Fruit fly (Drosophila melanogaster) whole organism, embryonic: Measurements from ENCODE around the gene wam.

Experiments used
- Antp ChIP-seq: fragments of 200-800 bp; sonication (Bioruptor generic); optimal IDR thresholded peaks from 3 replicates; lab custom pipeline; 2016; ENCODE audit warnings: missing biosample characterization, missing genetic modification characterization
- Blimp-1 ChIP-seq: fragments of 200-800 bp; sonication (Bioruptor generic); optimal IDR thresholded peaks from 3 replicates; lab custom pipeline; 2018; ENCODE audit warnings: missing biosample characterization, missing genetic modification characterization, mild to moderate bottlenecking, moderate library complexity, missing genetic modification reagents
- CG10274 ChIP-seq: fragments of 200-800 bp; sonication (Bioruptor generic); optimal IDR thresholded peaks from 3 replicates; lab custom pipeline; 2017; ENCODE audit warnings: missing biosample characterization, mild to moderate bottlenecking, missing genetic modification characterization
- CG10543 ChIP-seq: fragments of 200-800 bp; sonication (Bioruptor generic); optimal IDR thresholded peaks from 3 replicates; lab custom pipeline; 2017; ENCODE audit warnings: missing biosample characterization, mild to moderate bottlenecking, missing genetic modification characterization, moderate library complexity
- CG11398 ChIP-seq: fragments of 200-800 bp; sonication (Bioruptor generic); optimal IDR thresholded peaks from 2 replicates; lab custom pipeline; 2016; ENCODE audit warnings: missing biosample characterization, missing genetic modification characterization
- CG12071 ChIP-seq: fragments of 200-800 bp; sonication (Bioruptor generic); optimal IDR thresholded peaks from 3 replicates; lab custom pipeline; 2018; ENCODE audit warnings: missing biosample characterization, mild to moderate bottlenecking, missing genetic modification characterization
- CG15011 ChIP-seq: fragments of 200-800 bp; sonication (Bioruptor generic); optimal IDR thresholded peaks from 3 replicates; lab custom pipeline; 2018; ENCODE audit warnings: missing biosample characterization, mild to moderate bottlenecking, missing genetic modification characterization
- CG2199 ChIP-seq: fragments of 200-800 bp; sonication (Bioruptor generic); IDR thresholded peaks from 3 replicates; pipeline ENCODE4 v1.3.6; 2022; ENCODE audit warnings: missing biosample characterization, missing genetic modification characterization
- CG2202 ChIP-seq: fragments of 200-800 bp; sonication (Bioruptor generic); optimal IDR thresholded peaks from 2 replicates; lab custom pipeline; 2018; ENCODE audit warnings: missing biosample characterization, mild to moderate bottlenecking, missing genetic modification characterization
- CG32532 ChIP-seq: fragments of 200-800 bp; sonication (Bioruptor generic); IDR thresholded peaks from 2 replicates; pipeline ENCODE4 v1.3.6; 2022; ENCODE audit warnings: missing biosample characterization, missing genetic modification characterization
- CG32767 ChIP-seq: fragments of 200-800 bp; sonication (Bioruptor generic); IDR thresholded peaks from 2 replicates; pipeline ENCODE4 v1.3.6; 2022; ENCODE audit warnings: missing biosample characterization, missing genetic modification characterization
- CG3407 ChIP-seq: fragments of 200-800 bp; sonication (Bioruptor generic); optimal IDR thresholded peaks from 2 replicates; lab custom pipeline; 2018; ENCODE audit warnings: missing biosample characterization, mild to moderate bottlenecking, missing genetic modification characterization
- CG3726 ChIP-seq: fragments of 200-800 bp; sonication (Bioruptor generic); IDR thresholded peaks from 3 replicates; pipeline ENCODE4, ENCODE4 v1.3.6; 2022; ENCODE audit warnings: missing biosample characterization, missing genetic modification characterization
- CG4360 ChIP-seq: fragments of 200-800 bp; sonication (Bioruptor generic); IDR thresholded peaks from 2 replicates; pipeline ENCODE4 v1.3.6; 2022; ENCODE audit warnings: missing biosample characterization, missing genetic modification characterization
- CG4707 ChIP-seq: fragments of 200-800 bp; sonication (Bioruptor generic); optimal IDR thresholded peaks from 2 replicates; lab custom pipeline; 2018; ENCODE audit warnings: missing biosample characterization, mild to moderate bottlenecking, missing genetic modification characterization, moderate library complexity
- CG4820 ChIP-seq: fragments of 200-800 bp; sonication (Bioruptor generic); optimal IDR thresholded peaks from 3 replicates; lab custom pipeline; 2016; ENCODE audit warnings: missing biosample characterization, missing genetic modification characterization
- CG6254 ChIP-seq: fragments of 200-800 bp; sonication (Bioruptor generic); optimal IDR thresholded peaks from 3 replicates; lab custom pipeline; 2017; ENCODE audit warnings: mild to moderate bottlenecking, missing biosample characterization, missing genetic modification reagents, missing genetic modification characterization
- CG6683 ChIP-seq: fragments of 200-800 bp; sonication (Bioruptor generic); optimal IDR thresholded peaks from 2 replicates; lab custom pipeline; 2017; ENCODE audit warnings: missing biosample characterization, mild to moderate bottlenecking, missing genetic modification characterization, missing genetic modification reagents
- CG7357 ChIP-seq: fragments of 200-800 bp; sonication (Bioruptor generic); IDR thresholded peaks from 3 replicates; pipeline ENCODE4 v1.3.6; 2022; ENCODE audit warnings: missing biosample characterization, missing genetic modification characterization
- CG9797 ChIP-seq: fragments of 200-800 bp; sonication (Bioruptor generic); optimal IDR thresholded peaks from 3 replicates; lab custom pipeline; 2018; ENCODE audit warnings: missing biosample characterization, mild to moderate bottlenecking, missing genetic modification characterization
- Dref ChIP-seq: fragments of 200-800 bp; sonication (Bioruptor generic); IDR thresholded peaks from 2 replicates; pipeline ENCODE4 v1.3.6; 2022; ENCODE audit warnings: missing biosample characterization, missing genetic modification characterization
- Gug ChIP-seq: fragments of 200-800 bp; sonication (Bioruptor generic); IDR thresholded peaks from 4 replicates; pipeline ENCODE4 v1.3.6; 2022; ENCODE audit warnings: missing biosample characterization, missing genetic modification characterization
- HLH4C ChIP-seq: fragments of 200-800 bp; sonication (Bioruptor generic); IDR thresholded peaks from 3 replicates; pipeline ENCODE4 v1.3.6; 2022; ENCODE audit warnings: missing biosample characterization, missing genetic modification characterization; ENCODE audit not compliant: partially characterized antibody
- Mrtf ChIP-seq: fragments of 200-800 bp; sonication (Bioruptor generic); IDR thresholded peaks from 3 replicates; pipeline ENCODE4 v1.3.6; 2022; ENCODE audit warnings: missing biosample characterization, missing genetic modification characterization
- Nf-YC ChIP-seq: fragments of 200-800 bp; optimal IDR thresholded peaks from 3 replicates; lab custom pipeline; 2019; ENCODE audit warnings: missing biosample characterization, mild to moderate bottlenecking, missing genetic modification characterization, moderate library complexity
- Six4 ChIP-seq: fragments of 200-800 bp; sonication (Bioruptor generic); optimal IDR thresholded peaks from 2 replicates; lab custom pipeline; 2016; ENCODE audit warnings: missing biosample characterization, missing genetic modification characterization
- Sox102F ChIP-seq: fragments of 200-800 bp; sonication (Bioruptor generic); optimal IDR thresholded peaks from 2 replicates; lab custom pipeline; 2018; ENCODE audit warnings: missing biosample characterization, mild to moderate bottlenecking, missing genetic modification characterization, moderate library complexity
- aop ChIP-seq: fragments of 200-800 bp; sonication (Bioruptor generic); IDR thresholded peaks from 2 replicates; pipeline ENCODE4 v1.3.6; 2022; ENCODE audit warnings: missing biosample characterization, missing genetic modification characterization
- chn ChIP-seq: fragments of 200-800 bp; sonication (Bioruptor generic); optimal IDR thresholded peaks from 2 replicates; lab custom pipeline; 2016; ENCODE audit warnings: missing biosample characterization, missing genetic modification characterization
- dm ChIP-seq: fragments of 200-800 bp; sonication (Bioruptor generic); optimal IDR thresholded peaks from 3 replicates; lab custom pipeline; 2016; ENCODE audit warnings: missing biosample characterization, missing genetic modification characterization
- ewg ChIP-seq: fragments of 200-800 bp; sonication (Bioruptor generic); optimal IDR thresholded peaks from 3 replicates; lab custom pipeline; 2017; ENCODE audit warnings: mild to moderate bottlenecking, missing biosample characterization, missing genetic modification reagents, missing genetic modification characterization
- gce ChIP-seq: fragments of 200-800 bp; sonication (Bioruptor generic); IDR thresholded peaks from 3 replicates; pipeline ENCODE4 v1.3.6; 2022; ENCODE audit warnings: missing biosample characterization, missing genetic modification characterization
- grau ChIP-seq: fragments of 200-800 bp; optimal IDR thresholded peaks from 3 replicates; lab custom pipeline; 2019; ENCODE audit warnings: missing biosample characterization, mild to moderate bottlenecking, missing genetic modification characterization, moderate library complexity
- h ChIP-seq: fragments of >200 bp; optimal IDR thresholded peaks from 2 replicates; lab custom pipeline; 2017
- insv ChIP-seq, 2 experiments: fragments of 200-800 bp; sonication (Bioruptor generic); optimal IDR thresholded peaks; 3 replicates each; lab custom pipeline; 2016 to 2018; ENCODE audit warnings: missing biosample characterization in 2 of 2, missing genetic modification characterization in 2 of 2
- kah ChIP-seq: fragments of 200-800 bp; sonication (Bioruptor generic); optimal IDR thresholded peaks from 2 replicates; lab custom pipeline; 2018; ENCODE audit warnings: missing biosample characterization, mild to moderate bottlenecking, missing genetic modification characterization
- lola ChIP-seq, 3 experiments: fragments of >200 bp in 2 of 3; fragments of 200-800 bp in 1 of 3; sonication (Bioruptor generic) in 1 of 3; optimal IDR thresholded peaks; 2 replicates each; lab custom pipeline; 2017 to 2019; ENCODE audit warnings: missing biosample characterization in 3 of 3, missing genetic modification characterization in 3 of 3, mild to moderate bottlenecking in 1 of 3, moderate library complexity in 1 of 3
- nom ChIP-seq: fragments of 200-800 bp; sonication (Bioruptor generic); optimal IDR thresholded peaks from 2 replicates; lab custom pipeline; 2017; ENCODE audit warnings: missing biosample characterization, missing genetic modification characterization, mild to moderate bottlenecking, moderate library complexity, missing genetic modification reagents
- oc ChIP-seq: fragments of 200-800 bp; sonication (Bioruptor generic); optimal IDR thresholded peaks from 2 replicates; lab custom pipeline; 2018; ENCODE audit warnings: missing biosample characterization, mild to moderate bottlenecking, missing genetic modification characterization, moderate library complexity
- pzg ChIP-seq: fragments of 200-800 bp; sonication (Bioruptor generic); optimal IDR thresholded peaks from 3 replicates; lab custom pipeline; 2018; ENCODE audit warnings: missing biosample characterization, mild to moderate bottlenecking, missing genetic modification characterization, moderate library complexity
- sd ChIP-seq: fragments of 200-800 bp; sonication (Bioruptor generic); optimal IDR thresholded peaks from 3 replicates; lab custom pipeline; 2018; ENCODE audit warnings: missing biosample characterization, mild to moderate bottlenecking, missing genetic modification characterization, moderate library complexity
- sens-2 ChIP-seq: fragments of 200-800 bp; sonication (Bioruptor generic); IDR thresholded peaks from 2 replicates; pipeline ENCODE4 v1.3.6; 2022; ENCODE audit warnings: missing biosample characterization, missing genetic modification characterization
- sima ChIP-seq: fragments of 200-800 bp; sonication (Bioruptor generic); optimal IDR thresholded peaks from 2 replicates; lab custom pipeline; 2016; ENCODE audit warnings: missing biosample characterization, missing genetic modification characterization
- tup ChIP-seq: fragments of 200-800 bp; sonication (Bioruptor generic); optimal IDR thresholded peaks from 2 replicates; lab custom pipeline; 2016; ENCODE audit warnings: missing biosample characterization, mild to moderate bottlenecking, missing genetic modification characterization, moderate library complexity
- tx ChIP-seq: fragments of 200-800 bp; sonication (Bioruptor generic); optimal IDR thresholded peaks from 2 replicates; lab custom pipeline; 2016; ENCODE audit warnings: missing biosample characterization, missing genetic modification characterization
- vvl ChIP-seq: fragments of 200-800 bp; sonication (Bioruptor generic); IDR thresholded peaks from 2 replicates; pipeline ENCODE4 v1.3.6; 2022; ENCODE audit warnings: missing biosample characterization, missing genetic modification characterization
- zf30C ChIP-seq: fragments of 200-800 bp; sonication (Bioruptor generic); optimal IDR thresholded peaks from 3 replicates; lab custom pipeline; 2018; ENCODE audit warnings: missing biosample characterization, mild to moderate bottlenecking, missing genetic modification characterization

The wam gene

dm6 chr3R:23260569-23260968 lies 27.3 kb downstream of the wam start:
- peak; percentile 92 for TF ChIP-seq CG2199 (GFP tag; lab: Robert Waterston, UW)
- TF ChIP-seq CG32767 (GFP tag; lab: Robert Waterston, UW) = no peak

- peak; percentile 77 for TF ChIP-seq Blimp-1 (GFP tag; lab: Kevin White, UChicago)
- peak; percentile 69 for TF ChIP-seq kah
- no peak for TF ChIP-seq HLH4C (GFP tag; lab: Robert Waterston, UW)
Measured at dm6 chr3R:23258524-23258923, 29.3 kb downstream of the wam start.

DNA sequence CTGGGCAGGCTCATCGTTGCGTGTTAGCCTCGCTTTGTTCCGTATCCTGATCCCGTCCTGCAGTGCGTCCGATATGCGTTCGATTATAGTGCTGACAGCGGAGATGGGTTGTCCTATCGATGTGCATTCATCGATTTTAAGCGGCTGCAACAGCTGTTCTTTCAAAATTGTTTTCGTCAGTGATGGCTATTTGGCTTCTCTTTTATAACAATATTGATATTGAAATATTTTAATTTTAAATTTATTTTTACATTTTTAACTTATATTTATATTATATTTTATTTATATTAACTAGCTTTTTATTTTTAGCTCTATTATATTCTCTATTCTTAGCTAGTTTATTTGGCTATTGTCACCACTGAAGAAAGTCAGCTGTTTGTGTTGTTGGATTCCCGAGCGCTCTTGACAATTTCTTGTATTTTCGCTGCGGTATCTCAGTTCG lies 29.8 kb downstream of the wam start, which contains the start of the genes wda and Pex11c:
wda (minus strand) TSS at position 102 of the 442 bp plus-strand sequence.
Pex11c (plus strand) TSS at position 380 of the 442 bp plus-strand sequence.
- TF ChIP-seq Mrtf = no peak; the same call in 2 of the 3 replicates
- TF ChIP-seq CG6683 (GFP tag; lab: Kevin White, UChicago) = peak; percentile 52
- TF ChIP-seq tx (GFP tag; lab: Kevin White, UChicago) = peak; percentile 24
- peak; percentile 70 for TF ChIP-seq CG2202 (tag; lab: Kevin White, UChicago)
- peak; percentile 92 for TF ChIP-seq grau (tag; lab: Kevin White, UChicago)
- no peak for TF ChIP-seq Antp (GFP tag; lab: Kevin White, UChicago)
- peak; percentile 82 for TF ChIP-seq CG3407 (GFP tag; lab: Kevin White, UChicago)
- TF ChIP-seq Gug (GFP tag; lab: Robert Waterston, UW) = no peak
- peak; percentile 75; the same call in 2 of the 3 replicates for TF ChIP-seq CG7357 (GFP tag; lab: Robert Waterston, UW)
- TF ChIP-seq ewg (GFP tag; lab: Kevin White, UChicago) = peak; percentile 72
- TF ChIP-seq pzg = peak; percentile 37
- TF ChIP-seq CG4360 = peak; percentile 67
- peak; percentile 50; the same call in 1 of the 2 replicates for TF ChIP-seq sens-2 (GFP tag; lab: Robert Waterston, UW)
- TF ChIP-seq Sox102F (GFP tag; lab: Kevin White, UChicago) = peak; percentile 94
- peak; percentile 95 for TF ChIP-seq vvl (GFP tag; lab: Robert Waterston, UW)
- TF ChIP-seq CG10274 (GFP tag; lab: Kevin White, UChicago) = no peak
- TF ChIP-seq sd (tag; lab: Kevin White, UChicago) = no peak
- no peak for TF ChIP-seq gce
- peak; percentile 29 for TF ChIP-seq chn (GFP tag; lab: Kevin White, UChicago)
- peak; percentile 56 for TF ChIP-seq Six4
- no peak for TF ChIP-seq aop (GFP tag; lab: Robert Waterston, UW)
- TF ChIP-seq CG12071 = no peak
- peak in 1 of 2 experiments; percentile 52 for TF ChIP-seq insv (GFP tag; optimal IDR thresholded peaks at IDR 0.05; lab: Kevin White, UChicago)
- no peak for TF ChIP-seq dm
- TF ChIP-seq lola (GFP tag; optimal IDR thresholded peaks at IDR 0.05; lab: Kevin White, UChicago) = peak in 1 of 3 experiments; percentile 95
- peak; percentile 79 for TF ChIP-seq Dref (GFP tag; lab: Robert Waterston, UW)
- no peak for TF ChIP-seq CG9797 (GFP tag; lab: Kevin White, UChicago)
- no peak for TF ChIP-seq nom (GFP tag; lab: Kevin White, UChicago)
- TF ChIP-seq Nf-YC = peak; percentile 78
- peak; percentile 72 for TF ChIP-seq CG6254 (GFP tag; lab: Kevin White, UChicago)
- no peak; the same call in 2 of the 3 replicates for TF ChIP-seq CG3726
- no peak for TF ChIP-seq CG4707 (GFP tag; lab: Kevin White, UChicago)
- TF ChIP-seq CG10543 (GFP tag; lab: Kevin White, UChicago) = peak; percentile 51
- TF ChIP-seq sima = no peak
- no peak for TF ChIP-seq h
- peak; percentile 72 for TF ChIP-seq tup
- TF ChIP-seq CG15011 (GFP tag; lab: Kevin White, UChicago) = no peak
- TF ChIP-seq CG11398 (GFP tag; lab: Kevin White, UChicago) = no peak
- no peak; the same call in 1 of the 2 replicates for TF ChIP-seq CG32532 (GFP tag; lab: Robert Waterston, UW)
- peak; percentile 85 for TF ChIP-seq oc (tag; lab: Kevin White, UChicago)
- no peak for TF ChIP-seq zf30C (GFP tag; lab: Kevin White, UChicago)
- peak; percentile 58 for TF ChIP-seq CG4820 (GFP tag; lab: Kevin White, UChicago)
